Worm (Caenorhabditis elegans): ENCODE data around the gene clec-163.

DNA sequence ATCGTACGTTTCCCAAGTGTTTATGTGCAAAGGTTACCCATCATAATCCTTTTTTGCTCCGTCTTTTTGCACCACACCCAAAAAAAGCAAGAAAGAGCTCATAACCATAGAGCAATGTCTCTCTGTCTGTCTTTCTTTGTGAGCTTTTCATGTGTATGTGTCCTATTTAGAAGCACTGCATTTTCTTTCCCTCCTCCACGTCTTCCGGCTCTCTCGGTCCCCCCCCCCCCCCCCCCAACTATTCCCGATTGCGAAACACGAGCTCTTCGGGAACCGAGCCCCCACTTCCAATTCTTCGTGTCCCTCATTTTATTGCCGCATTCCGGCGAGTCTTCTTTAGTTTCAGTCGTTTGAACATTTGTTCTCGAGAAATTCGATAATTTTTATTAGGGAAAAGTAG is 12.7 kb downstream of the clec-163 start:
- TF ChIP-seq hlh-15 (tag; optimal IDR thresholded peaks at IDR 0.05): no peak
- TF ChIP-seq zip-5 (tag; optimal IDR thresholded peaks at IDR 0.05): no peak
- no peak for TF ChIP-seq nfya-1 (tag; optimal IDR thresholded peaks at IDR 0.05)
- TF ChIP-seq ama-1 (optimal IDR thresholded peaks at IDR 0.05): no peak
- TF ChIP-seq ets-4 (tag; optimal IDR thresholded peaks at IDR 0.05): no peak
- TF ChIP-seq pha-4 (tag; optimal IDR thresholded peaks at IDR 0.05): no peak
- no peak for TF ChIP-seq T23F11.4 (GFP tag; optimal IDR thresholded peaks at IDR 0.05)
- no peak for TF ChIP-seq sox-4 (tag; optimal IDR thresholded peaks at IDR 0.05)
- TF ChIP-seq npax-4 (tag; optimal IDR thresholded peaks at IDR 0.05): no peak
- no peak for TF ChIP-seq nhr-11 (tag; optimal IDR thresholded peaks at IDR 0.05)
